Worm (Caenorhabditis elegans): ENCODE measurements around the gene nac-3.

The nac-3 gene

DNA sequence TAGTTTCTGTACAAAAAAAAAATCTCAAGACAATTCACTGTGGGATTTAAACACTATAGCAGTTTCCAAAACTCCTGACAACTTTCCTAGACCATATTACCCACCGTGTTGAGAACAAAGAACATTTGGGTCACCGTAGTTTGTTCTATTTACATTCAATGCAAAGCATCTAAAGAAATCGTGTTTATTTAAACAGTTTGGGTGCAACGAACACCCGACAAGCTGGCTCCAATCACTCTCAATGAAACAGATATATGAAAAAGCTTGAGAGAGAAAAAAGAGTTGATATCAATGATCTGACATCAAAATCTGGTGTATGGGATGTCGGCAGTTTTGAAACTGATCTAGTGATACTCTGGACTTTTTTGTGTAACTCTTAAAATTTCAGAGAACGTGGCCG is 2.4 kb downstream of the nac-3 start:
- TF ChIP-seq ref-2 (tag; optimal IDR thresholded peaks at IDR 0.05) (no peak), che-1 (tag; optimal IDR thresholded peaks at IDR 0.05) (no peak), ceh-30 (tag; optimal IDR thresholded peaks at IDR 0.05) (no peak), pax-1 (tag; optimal IDR thresholded peaks at IDR 0.05) (no peak), zip-5 (tag; optimal IDR thresholded peaks at IDR 0.05) (no peak), ceh-22 (tag; optimal IDR thresholded peaks at IDR 0.05) (no peak), C08G9.2 (tag; optimal IDR thresholded peaks at IDR 0.05) (no peak), eyg-1 (tag; optimal IDR thresholded peaks at IDR 0.05) (no peak), elt-4 (tag; optimal IDR thresholded peaks at IDR 0.05) (no peak), pat-9 (tag; optimal IDR thresholded peaks at IDR 0.05) (no peak)

- TF ChIP-seq lin-11 (tag; optimal IDR thresholded peaks at IDR 0.05): no peak
- TF ChIP-seq ceh-24 (tag; optimal IDR thresholded peaks at IDR 0.05): no peak
- no peak for TF ChIP-seq pqm-1 (tag; optimal IDR thresholded peaks at IDR 0.05)
- no peak for TF ChIP-seq dmd-4 (tag; optimal IDR thresholded peaks at IDR 0.05; ENCODE audit: borderline replicate concordance)
Measured at ce11 chrIII:10156269-10156668, 3.7 kb downstream of the nac-3 start.

- TF ChIP-seq fkh-6 (tag; optimal IDR thresholded peaks at IDR 0.05) (no peak), ceh-14 (tag; optimal IDR thresholded peaks at IDR 0.05) (no peak), C38D4.7 (GFP tag; optimal IDR thresholded peaks at IDR 0.05) (no peak), pha-4 (tag; optimal IDR thresholded peaks at IDR 0.05) (no peak), che-1 (tag; optimal IDR thresholded peaks at IDR 0.05) (no peak), ets-4 (tag; optimal IDR thresholded peaks at IDR 0.05) (no peak), ref-2 (tag; optimal IDR thresholded peaks at IDR 0.05) (no peak), zip-5 (tag; optimal IDR thresholded peaks at IDR 0.05) (no peak), eyg-1 (tag; optimal IDR thresholded peaks at IDR 0.05) (no peak), hlh-15 (tag; optimal IDR thresholded peaks at IDR 0.05) (no peak), dmd-4 (tag; optimal IDR thresholded peaks at IDR 0.05; ENCODE audit: borderline replicate concordance) (no peak)
Measured at ce11 chrIII:10160385-10160784, 7.8 kb downstream of the nac-3 start, which contains the start of the genes K08E5.5 and mua-3. TSS of gene K08E5.5 (minus strand) at chrIII:10160485. TSS of gene mua-3 (plus strand) at chrIII:10160697.

DNA sequence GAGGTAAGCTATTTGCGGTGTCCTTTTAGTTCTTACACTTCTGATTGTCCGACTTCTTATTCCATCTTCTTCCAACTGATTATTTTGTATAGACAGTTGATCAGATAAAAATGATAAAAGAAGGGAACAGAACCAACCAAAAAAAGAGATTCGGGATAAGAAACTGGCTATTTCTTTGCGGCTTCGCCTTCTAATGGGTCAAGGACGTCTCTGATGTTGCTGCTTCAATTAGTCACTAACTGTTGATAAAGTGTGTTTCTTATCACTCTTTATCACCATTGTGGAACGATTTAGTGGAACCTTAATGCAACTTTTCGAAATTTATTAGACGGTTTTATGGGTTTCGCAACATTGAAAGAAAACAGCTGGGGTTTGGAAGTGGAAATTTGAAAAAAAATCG is 17.7 kb downstream of the nac-3 start:
- TF ChIP-seq sox-2 (GFP tag; IDR thresholded peaks at IDR 0.05) (no peak), fax-1 (tag; optimal IDR thresholded peaks at IDR 0.05) (no peak)

- TF ChIP-seq rnt-1 (tag; optimal IDR thresholded peaks at IDR 0.05): no peak
- no peak for TF ChIP-seq fkh-10 (GFP tag; optimal IDR thresholded peaks at IDR 0.05)
- no peak for TF ChIP-seq syd-9 (tag; optimal IDR thresholded peaks at IDR 0.05)
- TF ChIP-seq ztf-16 (tag; optimal IDR thresholded peaks at IDR 0.05): no peak
- TF ChIP-seq K09A11.1 (tag; optimal IDR thresholded peaks at IDR 0.05; ENCODE audit: insufficient read depth): no peak
- TF ChIP-seq hlh-6 (tag; optimal IDR thresholded peaks at IDR 0.05): no peak
- no peak for TF ChIP-seq ama-1 (optimal IDR thresholded peaks at IDR 0.05)
- no peak for TF ChIP-seq ceh-9 (tag; optimal IDR thresholded peaks at IDR 0.05)
- no peak for TF ChIP-seq mec-3 (tag; optimal IDR thresholded peaks at IDR 0.05; ENCODE audit: borderline replicate concordance)
- TF ChIP-seq ceh-19 (GFP tag; optimal IDR thresholded peaks at IDR 0.05): no peak
- TF ChIP-seq lim-6 (tag; optimal IDR thresholded peaks at IDR 0.05): no peak
- TF ChIP-seq madf-2 (tag; optimal IDR thresholded peaks at IDR 0.05): no peak
Measured at ce11 chrIII:10178023-10178422, 25.4 kb downstream of the nac-3 start.

DNA sequence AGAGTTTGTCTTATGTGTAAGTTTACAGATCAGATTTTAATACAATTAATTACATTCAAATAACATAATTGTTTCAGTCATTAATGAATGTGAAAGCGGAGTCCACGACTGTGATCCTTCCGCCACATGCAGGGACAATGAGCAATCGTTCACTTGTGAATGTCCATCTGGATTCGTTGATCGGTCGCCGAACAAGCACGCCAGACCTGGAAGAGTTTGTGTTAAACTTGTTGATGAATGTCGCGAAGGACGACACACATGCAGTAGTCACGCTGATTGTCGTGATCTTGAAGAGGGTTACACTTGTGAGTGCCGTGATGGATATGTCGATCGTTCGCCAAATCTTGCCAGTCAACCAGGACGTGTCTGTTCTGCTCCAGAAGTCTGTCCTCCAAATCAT is 26.0 kb downstream of the nac-3 start:
- TF ChIP-seq ref-2 (tag; optimal IDR thresholded peaks at IDR 0.05) (no peak), C08G9.2 (tag; optimal IDR thresholded peaks at IDR 0.05) (no peak), nhr-232 (tag; optimal IDR thresholded peaks at IDR 0.05) (no peak), K09A11.1 (tag; optimal IDR thresholded peaks at IDR 0.05; ENCODE audit: insufficient read depth) (no peak), F13H6.1 (tag; optimal IDR thresholded peaks at IDR 0.05) (no peak), pat-9 (tag; optimal IDR thresholded peaks at IDR 0.05) (no peak)
